Fruit fly (Drosophila melanogaster) whole organism, pupa: Measurements from ENCODE around the gene CG12010.

Source experiments
- CG10348 ChIP-seq: fragments of 200-800 bp; sonication (Bioruptor generic); IDR thresholded peaks from 2 replicates; pipeline ENCODE4 v1.3.6; 2022; ENCODE audit warnings: missing biosample characterization, missing genetic modification characterization
- CG12605 ChIP-seq: fragments of 200-800 bp; sonication (Bioruptor generic); IDR thresholded peaks from 2 replicates; pipeline ENCODE4 v1.3.6; 2022; ENCODE audit warnings: missing biosample characterization, missing genetic modification characterization
- CG13204 ChIP-seq: fragments of 200-800 bp; sonication (Bioruptor generic); optimal IDR thresholded peaks from 2 replicates; lab custom pipeline; 2018; ENCODE audit warnings: missing biosample characterization, mild to moderate bottlenecking, missing genetic modification characterization, moderate library complexity
- CG14655 ChIP-seq: fragments of 200-800 bp; sonication (Bioruptor generic); optimal IDR thresholded peaks from 3 replicates; lab custom pipeline; 2017; ENCODE audit warnings: mild to moderate bottlenecking, missing biosample characterization, missing genetic modification reagents, missing genetic modification characterization
- CG15710 ChIP-seq: fragments of 200-800 bp; sonication (Bioruptor generic); optimal IDR thresholded peaks from 2 replicates; lab custom pipeline; 2018; ENCODE audit warnings: missing biosample characterization, mild to moderate bottlenecking, missing genetic modification characterization, moderate library complexity
- CG17806 ChIP-seq: fragments of 200-800 bp; sonication (Bioruptor generic); optimal IDR thresholded peaks from 2 replicates; lab custom pipeline; 2018; ENCODE audit warnings: missing biosample characterization, mild to moderate bottlenecking, missing genetic modification characterization, moderate library complexity
- CG32121 ChIP-seq: fragments of 200-800 bp; sonication (Bioruptor generic); IDR thresholded peaks from 2 replicates; pipeline ENCODE4 v1.3.6; 2022; ENCODE audit warnings: missing biosample characterization, missing genetic modification characterization
- CG34367 ChIP-seq: fragments of 200-800 bp; sonication (Bioruptor generic); optimal IDR thresholded peaks from 2 replicates; lab custom pipeline; 2018; ENCODE audit warnings: missing biosample characterization, mild to moderate bottlenecking, missing genetic modification characterization
- CG4496 ChIP-seq: fragments of 200-800 bp; sonication (Bioruptor generic); IDR thresholded peaks from 3 replicates; pipeline ENCODE4 v1.3.6; 2022; ENCODE audit warnings: missing biosample characterization, missing genetic modification characterization
- CG8159 ChIP-seq: fragments of 200-800 bp; sonication (Bioruptor generic); optimal IDR thresholded peaks from 3 replicates; lab custom pipeline; 2018; ENCODE audit warnings: missing biosample characterization, mild to moderate bottlenecking, missing genetic modification characterization, moderate library complexity
- CG8301 ChIP-seq: fragments of 200-800 bp; sonication (Bioruptor generic); optimal IDR thresholded peaks from 2 replicates; lab custom pipeline; 2018; ENCODE audit warnings: missing biosample characterization, mild to moderate bottlenecking, missing genetic modification characterization
- CG9948 ChIP-seq: fragments of 200-800 bp; sonication (Bioruptor generic); optimal IDR thresholded peaks from 2 replicates; lab custom pipeline; 2018; ENCODE audit warnings: missing biosample characterization, mild to moderate bottlenecking, missing genetic modification characterization, moderate library complexity
- D1 ChIP-seq: fragments of 200-800 bp; sonication (Bioruptor generic); optimal IDR thresholded peaks from 2 replicates; lab custom pipeline; 2018; ENCODE audit warnings: missing biosample characterization, mild to moderate bottlenecking, missing genetic modification characterization, moderate library complexity
- EcR ChIP-seq: fragments of 200-800 bp; sonication (Bioruptor generic); optimal IDR thresholded peaks from 3 replicates; lab custom pipeline; 2019; ENCODE audit warnings: missing biosample characterization, missing genetic modification characterization, mild to moderate bottlenecking, moderate library complexity, missing genetic modification reagents
- Ets98B ChIP-seq: fragments of 200-800 bp; sonication (Bioruptor generic); IDR thresholded peaks from 2 replicates; pipeline ENCODE4 v1.3.6; 2022; ENCODE audit warnings: missing biosample characterization, missing genetic modification characterization
- Pif1A ChIP-seq: fragments of 200-800 bp; sonication (Bioruptor generic); optimal IDR thresholded peaks from 3 replicates; lab custom pipeline; 2016; ENCODE audit warnings: missing biosample characterization, missing genetic modification characterization
- Pif1B ChIP-seq: fragments of 200-800 bp; sonication (Bioruptor generic); optimal IDR thresholded peaks from 3 replicates; lab custom pipeline; 2016; ENCODE audit warnings: missing biosample characterization, missing genetic modification characterization
- Snoo ChIP-seq: fragments of 200-800 bp; sonication (Bioruptor generic); optimal IDR thresholded peaks from 3 replicates; lab custom pipeline; 2017; ENCODE audit warnings: missing biosample characterization, mild to moderate bottlenecking, missing genetic modification characterization, inconsistent platforms
- fd96Ca ChIP-seq: fragments of 200-800 bp; sonication (Bioruptor generic); IDR thresholded peaks from 3 replicates; pipeline ENCODE4 v1.3.6; 2022; ENCODE audit warnings: missing biosample characterization, missing genetic modification characterization
- gl ChIP-seq: fragments of 200-800 bp; sonication (Bioruptor generic); optimal IDR thresholded peaks from 2 replicates; lab custom pipeline; 2018; ENCODE audit warnings: missing biosample characterization, mild to moderate bottlenecking, missing genetic modification characterization
- rn ChIP-seq: fragments of 200-800 bp; sonication (Bioruptor generic); IDR thresholded peaks from 2 replicates; pipeline ENCODE4 v1.3.6; 2022; ENCODE audit warnings: missing biosample characterization, missing genetic modification characterization

The CG12010 gene

dm6 chr3L:3397309-3397821 lies 23.3 kb downstream of the CG12010 start:
- no peak for TF ChIP-seq Pif1B
- no peak for TF ChIP-seq Snoo (tag; lab: Kevin White, UChicago)
- no peak for TF ChIP-seq CG8301 (tag; lab: Kevin White, UChicago)
- no peak for TF ChIP-seq Pif1A

DNA sequence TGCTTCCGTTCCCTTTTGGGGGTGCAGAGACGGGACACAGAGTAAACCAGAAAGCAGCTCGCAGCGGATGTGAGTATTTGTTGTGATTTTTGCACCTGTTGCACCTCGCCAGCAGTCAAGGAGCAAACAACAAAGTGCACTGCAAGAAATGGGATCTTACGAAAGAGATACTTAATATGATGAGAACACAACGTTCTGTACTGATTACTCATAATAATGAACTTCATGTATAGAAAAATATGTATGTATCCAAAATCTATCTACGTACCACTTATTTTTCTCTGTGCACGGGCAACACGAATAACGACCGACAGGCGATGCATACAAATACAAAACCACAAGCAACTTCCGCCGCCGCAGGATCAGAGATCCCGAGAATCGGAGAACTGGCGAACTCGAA lies 23.8 kb downstream of the CG12010 start:
- TF ChIP-seq CG8159 (tag; lab: Kevin White, UChicago) (peak; percentile 93), Pif1B (peak; percentile 90), CG12605 (GFP tag; lab: Robert Waterston, UW) (peak; percentile 78), D1 (tag; lab: Kevin White, UChicago) (peak; percentile 66), rn (GFP tag; lab: Robert Waterston, UW) (peak; percentile 72), CG17806 (peak; percentile 93), CG32121 (GFP tag; lab: Robert Waterston, UW) (no peak), CG14655 (GFP tag; lab: Kevin White, UChicago) (peak; percentile 89), CG15710 (tag; lab: Kevin White, UChicago) (peak; percentile 91), gl (peak; percentile 89), Snoo (tag; lab: Kevin White, UChicago) (peak; percentile 86), CG4496 (GFP tag; lab: Robert Waterston, UW) (peak; percentile 87), CG13204 (GFP tag; lab: Kevin White, UChicago) (peak; percentile 85), fd96Ca (GFP tag; lab: Robert Waterston, UW) (peak; percentile 86), Pif1A (peak; percentile 89), EcR (GFP tag; lab: Kevin White, UChicago) (no peak), Ets98B (GFP tag; lab: Robert Waterston, UW) (peak; percentile 65), CG34367 (tag; lab: Kevin White, UChicago) (peak; percentile 94), CG8301 (tag; lab: Kevin White, UChicago) (peak; percentile 84), CG9948 (peak; percentile 92), CG10348 (GFP tag; lab: Robert Waterston, UW) (no peak)

DNA sequence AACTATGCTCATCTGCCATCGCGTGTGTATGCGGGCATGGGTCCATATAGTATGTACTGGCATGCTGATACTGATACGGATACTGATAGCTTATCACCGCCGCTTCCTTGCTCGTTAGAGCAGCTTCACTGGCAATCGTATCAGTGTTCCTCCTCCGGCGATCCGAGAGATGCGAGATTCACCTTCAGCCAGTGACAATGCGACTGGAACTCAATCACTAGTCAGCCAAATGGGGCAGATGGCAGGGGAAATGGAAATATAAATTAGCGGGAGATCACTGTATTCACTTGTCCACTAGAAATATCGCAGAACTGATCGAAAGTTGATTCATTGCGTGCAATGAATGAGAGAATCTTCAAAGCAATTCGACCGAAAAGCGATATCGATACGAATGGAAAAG lies 24.4 kb downstream of the CG12010 start:
- TF ChIP-seq Snoo (tag; lab: Kevin White, UChicago): no peak
- TF ChIP-seq CG9948: peak; percentile 4
- TF ChIP-seq CG15710 (tag; lab: Kevin White, UChicago): no peak
- no peak for TF ChIP-seq CG10348 (GFP tag; lab: Robert Waterston, UW)
- TF ChIP-seq gl: no peak
- TF ChIP-seq, all 21 proteins: peak for 1

- TF ChIP-seq CG9948 (peak; percentile 85), CG15710 (tag; lab: Kevin White, UChicago) (peak; percentile 80), CG34367 (tag; lab: Kevin White, UChicago) (peak; percentile 70), fd96Ca (GFP tag; lab: Robert Waterston, UW) (peak; percentile 58), CG13204 (GFP tag; lab: Kevin White, UChicago) (peak; percentile 41), Snoo (tag; lab: Kevin White, UChicago) (peak; percentile 87), CG10348 (GFP tag; lab: Robert Waterston, UW) (peak; percentile 42; the same call in 1 of the 2 replicates), gl (peak; percentile 33), CG12605 (GFP tag; lab: Robert Waterston, UW) (peak; percentile 43; the same call in 1 of the 2 replicates), CG8301 (tag; lab: Kevin White, UChicago) (peak; percentile 90), CG32121 (GFP tag; lab: Robert Waterston, UW) (peak; percentile 84), CG17806 (peak; percentile 85), CG4496 (GFP tag; lab: Robert Waterston, UW) (peak; percentile 79), D1 (tag; lab: Kevin White, UChicago) (peak; percentile 53), rn (GFP tag; lab: Robert Waterston, UW) (no peak), Pif1B (peak; percentile 68), Ets98B (GFP tag; lab: Robert Waterston, UW) (peak; percentile 65), CG14655 (GFP tag; lab: Kevin White, UChicago) (peak; percentile 91), EcR (GFP tag; lab: Kevin White, UChicago) (peak; percentile 66), CG8159 (tag; lab: Kevin White, UChicago) (peak; percentile 92), Pif1A (peak; percentile 83)
- TF ChIP-seq, all 21 proteins: peak for 20
Observed at dm6 chr3L:3399249-3399922, 25.3 kb downstream of the CG12010 start.

dm6 chr3L:3399923-3400309 lies 25.8 kb downstream of the CG12010 start:
- no peak for TF ChIP-seq CG12605 (GFP tag; lab: Robert Waterston, UW)
- no peak for TF ChIP-seq CG10348 (GFP tag; lab: Robert Waterston, UW)
- TF ChIP-seq CG4496 (GFP tag; lab: Robert Waterston, UW): no peak
- no peak for TF ChIP-seq CG32121 (GFP tag; lab: Robert Waterston, UW)
- no peak for TF ChIP-seq CG13204 (GFP tag; lab: Kevin White, UChicago)
- TF ChIP-seq, all 21 proteins: peak for 0

- TF ChIP-seq Ets98B (GFP tag; lab: Robert Waterston, UW): peak; percentile 55; the same call in 1 of the 2 replicates
- peak; percentile 42 for TF ChIP-seq CG14655 (GFP tag; lab: Kevin White, UChicago)
- no peak for TF ChIP-seq D1 (tag; lab: Kevin White, UChicago)
- no peak for TF ChIP-seq rn (GFP tag; lab: Robert Waterston, UW)
- peak; percentile 75 for TF ChIP-seq CG32121 (GFP tag; lab: Robert Waterston, UW)
- TF ChIP-seq CG4496 (GFP tag; lab: Robert Waterston, UW): peak; percentile 78
- 0 out of 3 replicates have a peak, but pooled peaks have one; percentile 38 for TF ChIP-seq fd96Ca (GFP tag; lab: Robert Waterston, UW)
- peak; percentile 56 for TF ChIP-seq CG13204 (GFP tag; lab: Kevin White, UChicago)
- TF ChIP-seq EcR (GFP tag; lab: Kevin White, UChicago): no peak
- peak; percentile 48; the same call in 1 of the 2 replicates for TF ChIP-seq CG12605 (GFP tag; lab: Robert Waterston, UW)
Observed at dm6 chr3L:3400555-3401198, 26.6 kb downstream of the CG12010 start.
